Worm (Caenorhabditis elegans): Measurements from ENCODE around the gene clec-251.

- TF ChIP-seq K09A11.1 (tag; optimal IDR thresholded peaks at IDR 0.05; ENCODE audit: insufficient read depth): no peak
- no peak for TF ChIP-seq pha-4 (tag; optimal IDR thresholded peaks at IDR 0.05)
- TF ChIP-seq nhr-11 (tag; optimal IDR thresholded peaks at IDR 0.05): no peak
- no peak for TF ChIP-seq unc-55 (GFP tag; optimal IDR thresholded peaks at IDR 0.05)
- TF ChIP-seq elt-2 (tag; optimal IDR thresholded peaks at IDR 0.05): no peak
- no peak for TF ChIP-seq pqm-1 (tag; optimal IDR thresholded peaks at IDR 0.05)
- TF ChIP-seq ama-1 (optimal IDR thresholded peaks at IDR 0.05): no peak
- TF ChIP-seq dmd-4 (tag; optimal IDR thresholded peaks at IDR 0.05; ENCODE audit: borderline replicate concordance): no peak
- TF ChIP-seq mec-3 (tag; optimal IDR thresholded peaks at IDR 0.05; ENCODE audit: borderline replicate concordance): no peak
- no peak for TF ChIP-seq zip-5 (tag; optimal IDR thresholded peaks at IDR 0.05)
Measured at ce11 chrV:18770623-18771022, 23.8 kb upstream of the clec-251 start, which contains the start of gene clec-255.

Measured in whole organism, late embryonic.